Worm (Caenorhabditis elegans): ENCODE results near the gene nlp-22.

ce11 chrX:2342859-2343258 is 970 bp upstream of the nlp-22 start, which contains the start of gene nlp-23:
- TF ChIP-seq lin-13 (tag; optimal IDR thresholded peaks at IDR 0.05) (no peak), hlh-1 (tag; optimal IDR thresholded peaks at IDR 0.05) (no peak), elt-3 (tag; optimal IDR thresholded peaks at IDR 0.05) (no peak), unc-39 (tag; optimal IDR thresholded peaks at IDR 0.05) (no peak), bed-3 (GFP tag; optimal IDR thresholded peaks at IDR 0.05) (no peak), nhr-28 (tag; optimal IDR thresholded peaks at IDR 0.05) (no peak), unc-62 (GFP tag; optimal IDR thresholded peaks at IDR 0.05) (no peak), pha-4 (tag; optimal IDR thresholded peaks at IDR 0.05) (no peak), nhr-12 (tag; optimal IDR thresholded peaks at IDR 0.05) (no peak)

Data from whole organism, mixed stage, embryonic.